ENCODE assay signal across 6 worm cellular contexts in genomic region chrX:16919468-16919867, ce11.
TF ChIP-seq lines count a peak whose summit lies in the region.

No protein-coding gene starts in this region.

TF ChIP-seq in whole organism, L1 larva, 84 proteins besides CTCF, POLR2A, EP300 and RAD21:
- no peak for TF ChIP-seq efl-1 (optimal IDR thresholded peaks at IDR 0.05; lab: Kevin White, UChicago)
- TF ChIP-seq efl-1 (GFP tag; optimal IDR thresholded peaks at IDR 0.05 in 1 of 2; lab: Kevin White, UChicago), result peak in 1 of 2 experiments; percentile 2
- peak; percentile 53 for TF ChIP-seq dsc-1 (tag; optimal IDR thresholded peaks at IDR 0.05; lab: Kevin White, UChicago)
- TF ChIP-seq hpl-2 (GFP tag; optimal IDR thresholded peaks at IDR 0.05; lab: Kevin White, UChicago), result no peak
- TF ChIP-seq irx-1 (tag; optimal IDR thresholded peaks at IDR 0.05; lab: Kevin White, UChicago), result no peak
TF ChIP-seq in whole organism, L1 larva: peak in this region for 2.

TF ChIP-seq in whole organism, L2 larva, 48 proteins besides CTCF, POLR2A, EP300 and RAD21:
- TF ChIP-seq mdl-1 (tag; optimal IDR thresholded peaks at IDR 0.05; lab: Kevin White, UChicago) (no peak), fos-1 (tag; optimal IDR thresholded peaks at IDR 0.05; lab: Kevin White, UChicago) (peak; percentile 80), sma-9 (GFP tag; optimal IDR thresholded peaks at IDR 0.05; lab: Kevin White, UChicago) (peak; percentile 1), sma-9 (tag; optimal IDR thresholded peaks at IDR 0.05; lab: Kevin White, UChicago) (no peak), sma-3 (GFP tag; optimal IDR thresholded peaks at IDR 0.05; lab: Kevin White, UChicago) (no peak)
TF ChIP-seq in whole organism, L2 larva: peak in this region for 2.

TF ChIP-seq in whole organism, L3 larva, 47 proteins besides CTCF, POLR2A, EP300 and RAD21:
- no peak for TF ChIP-seq tbx-2 (tag; optimal IDR thresholded peaks at IDR 0.05; lab: Kevin White, UChicago)
- TF ChIP-seq pqm-1 (tag; optimal IDR thresholded peaks at IDR 0.05; lab: Kevin White, UChicago), result peak; percentile 40
- no peak for TF ChIP-seq ama-1 (optimal IDR thresholded peaks at IDR 0.05; lab: Kevin White, UChicago)
- TF ChIP-seq elt-2 (tag; optimal IDR thresholded peaks at IDR 0.05; lab: Kevin White, UChicago), result peak; percentile 68
- no peak for TF ChIP-seq egl-27 (tag; optimal IDR thresholded peaks at IDR 0.05; lab: Kevin White, UChicago)
- no peak for TF ChIP-seq nhr-67 (tag; optimal IDR thresholded peaks at IDR 0.05; lab: Kevin White, UChicago)

TF ChIP-seq in whole organism, L4 larva, 104 proteins besides CTCF, POLR2A, EP300 and RAD21:
- TF ChIP-seq nhr-102 (tag; optimal IDR thresholded peaks at IDR 0.05; lab: Kevin White, UChicago) (no peak), nhr-28 (tag; optimal IDR thresholded peaks at IDR 0.05; lab: Kevin White, UChicago) (peak; percentile 70), F44E2.7 (GFP tag; IDR thresholded peaks at IDR 0.05; lab: Robert Waterston, UW) (no peak), pqm-1 (tag; optimal IDR thresholded peaks at IDR 0.05; lab: Kevin White, UChicago) (peak; percentile 54), unc-62 (GFP tag; optimal IDR thresholded peaks at IDR 0.05 in 1 of 2; lab: Kevin White, UChicago) (peak in 1 of 2 experiments; percentile 43), unc-62 (tag; optimal IDR thresholded peaks at IDR 0.05; lab: Kevin White, UChicago) (no peak)

TF ChIP-seq in whole organism, late embryonic, 69 proteins besides CTCF, POLR2A, EP300 and RAD21:
- TF ChIP-seq elt-2 (tag; optimal IDR thresholded peaks at IDR 0.05; lab: Kevin White, UChicago), result peak; percentile 74
- TF ChIP-seq ceh-6 (GFP tag; optimal IDR thresholded peaks at IDR 0.05; lab: Kevin White, UChicago), result no peak
- TF ChIP-seq fkh-10 (GFP tag; optimal IDR thresholded peaks at IDR 0.05; lab: Kevin White, UChicago), result no peak
- no peak for TF ChIP-seq ceh-22 (tag; optimal IDR thresholded peaks at IDR 0.05; lab: Kevin White, UChicago)
- no peak for TF ChIP-seq ceh-9 (tag; optimal IDR thresholded peaks at IDR 0.05; lab: Kevin White, UChicago)

TF ChIP-seq in whole organism, young adult, 124 proteins besides CTCF, POLR2A, EP300 and RAD21:
- TF ChIP-seq dpff-1 (tag; optimal IDR thresholded peaks at IDR 0.05; lab: Kevin White, UChicago) (no peak), nhr-80 (tag; optimal IDR thresholded peaks at IDR 0.05; lab: Kevin White, UChicago) (peak; percentile 50)
